1 fruit fly cellular context compared by ENCODE assay signal in genomic region chrX:2468576-2468975, dm6.
A peak's percentile ranks its signal among the peaks of the same experiment; 100 is the strongest.
TF ChIP-seq lines count a peak whose summit lies in the region.

No protein-coding gene starts in this region.

TF ChIP-seq in whole organism, embryonic, 481 proteins besides CTCF, POLR2A, EP300 and RAD21 (continued from another document and continues in another):
- TF ChIP-seq CHES-1-like (GFP tag; optimal IDR thresholded peaks at IDR 0.05; lab: Kevin White, UChicago) (peak; percentile 56), CG4282 (GFP tag; optimal IDR thresholded peaks at IDR 0.05; lab: Kevin White, UChicago) (no peak), hkb (optimal IDR thresholded peaks at IDR 0.05; lab: Kevin White, UChicago) (no peak), hkb (GFP tag; IDR thresholded peaks at IDR 0.05; lab: Robert Waterston, UW) (peak; percentile 80), slp2 (GFP tag; optimal IDR thresholded peaks at IDR 0.05; lab: Kevin White, UChicago) (peak; percentile 63), Hsf (GFP tag; optimal IDR thresholded peaks at IDR 0.05; lab: Kevin White, UChicago) (peak; percentile 80), CG15073 (GFP tag; optimal IDR thresholded peaks at IDR 0.05; lab: Kevin White, UChicago) (peak; percentile 18), oc (tag; optimal IDR thresholded peaks at IDR 0.05; lab: Kevin White, UChicago) (peak; percentile 74), usp (GFP tag; optimal IDR thresholded peaks at IDR 0.05; lab: Kevin White, UChicago) (no peak), CG10147 (GFP tag; optimal IDR thresholded peaks at IDR 0.05; lab: Kevin White, UChicago) (no peak), CG3407 (GFP tag; optimal IDR thresholded peaks at IDR 0.05; lab: Kevin White, UChicago) (peak; percentile 58), NK7.1 (GFP tag; optimal IDR thresholded peaks at IDR 0.05; lab: Kevin White, UChicago) (peak; percentile 48), CG31365 (tag; optimal IDR thresholded peaks at IDR 0.05; lab: Kevin White, UChicago) (no peak), CG4404 (GFP tag; IDR thresholded peaks at IDR 0.05; lab: Robert Waterston, UW) (peak; percentile 91), CG8359 (GFP tag; optimal IDR thresholded peaks at IDR 0.05; lab: Kevin White, UChicago; ENCODE audit: borderline replicate concordance) (peak; percentile 53), Med (GFP tag; lab: Kevin White, UChicago) (peak; percentile 92), CG11560 (tag; IDR thresholded peaks at IDR 0.05; lab: Robert Waterston, UW) (peak; percentile 29; the same call in 1 of the 3 replicates), tup (GFP tag; optimal IDR thresholded peaks at IDR 0.05; lab: Kevin White, UChicago) (peak; percentile 7), emc (GFP tag; optimal IDR thresholded peaks at IDR 0.05; lab: Kevin White, UChicago) (no peak), Dip2 (GFP tag; IDR thresholded peaks at IDR 0.05; lab: Robert Waterston, UW) (no peak), H2.0 (GFP tag; IDR thresholded peaks at IDR 0.05; lab: Robert Waterston, UW) (peak; percentile 76), HLH54F (GFP tag; optimal IDR thresholded peaks at IDR 0.05; lab: Kevin White, UChicago) (peak; percentile 37), CG31441 (GFP tag; IDR thresholded peaks at IDR 0.05; lab: Robert Waterston, UW) (peak; percentile 80), CG17568 (GFP tag; optimal IDR thresholded peaks at IDR 0.05; lab: Kevin White, UChicago) (no peak), Sin3A (optimal IDR thresholded peaks at IDR 0.05; lab: Kevin White, UChicago) (no peak), CG11723 (GFP tag; optimal IDR thresholded peaks at IDR 0.05; lab: Kevin White, UChicago) (peak; percentile 51), CG43689 (GFP tag; IDR thresholded peaks at IDR 0.05; lab: Robert Waterston, UW) (0 out of 2 replicates have a peak, but pooled peaks have one; percentile 27), CG12299 (tag; optimal IDR thresholded peaks at IDR 0.05; lab: Kevin White, UChicago) (peak; percentile 27), CG15479 (GFP tag; optimal IDR thresholded peaks at IDR 0.05; lab: Kevin White, UChicago) (no peak), Aef1 (GFP tag; IDR thresholded peaks at IDR 0.05; lab: Robert Waterston, UW) (peak; percentile 58; the same call in 2 of the 3 replicates), CG4854 (GFP tag; optimal IDR thresholded peaks at IDR 0.05; lab: Kevin White, UChicago) (peak; percentile 4), CG12155 (GFP tag; optimal IDR thresholded peaks at IDR 0.05; lab: Kevin White, UChicago) (peak; percentile 61), ab (GFP tag; optimal IDR thresholded peaks at IDR 0.05; lab: Kevin White, UChicago) (no peak), fu2 (GFP tag; optimal IDR thresholded peaks at IDR 0.05; lab: Kevin White, UChicago) (no peak), lab (GFP tag; optimal IDR thresholded peaks at IDR 0.05; lab: Kevin White, UChicago) (peak; percentile 53), CG4360 (GFP tag; IDR thresholded peaks at IDR 0.05; lab: Robert Waterston, UW) (no peak), Max (GFP tag; optimal IDR thresholded peaks at IDR 0.05; lab: Kevin White, UChicago) (peak; percentile 31), Mad (GFP tag; optimal IDR thresholded peaks at IDR 0.05; lab: Kevin White, UChicago) (peak; percentile 67), az2 (GFP tag; optimal IDR thresholded peaks at IDR 0.05; lab: Kevin White, UChicago) (peak; percentile 80), CG15514 (GFP tag; optimal IDR thresholded peaks at IDR 0.05; lab: Kevin White, UChicago) (no peak), CG6689 (GFP tag; IDR thresholded peaks at IDR 0.05; lab: Robert Waterston, UW) (peak; percentile 83), CG7745 (tag; optimal IDR thresholded peaks at IDR 0.05; lab: Kevin White, UChicago) (peak; percentile 1), CG9437 (GFP tag; optimal IDR thresholded peaks at IDR 0.05; lab: Kevin White, UChicago) (peak; percentile 4), CG13894 (tag; optimal IDR thresholded peaks at IDR 0.05; lab: Kevin White, UChicago) (no peak), stwl (tag; optimal IDR thresholded peaks at IDR 0.05; lab: Kevin White, UChicago) (peak; percentile 36), CG30403 (GFP tag; optimal IDR thresholded peaks at IDR 0.05; lab: Kevin White, UChicago) (peak; percentile 65), MBD-R2 (GFP tag; IDR thresholded peaks at IDR 0.05; lab: Robert Waterston, UW) (no peak), CG14441 (GFP tag; IDR thresholded peaks at IDR 0.05; lab: Robert Waterston, UW) (peak; percentile 60), CG12659 (GFP tag; optimal IDR thresholded peaks at IDR 0.05; lab: Kevin White, UChicago) (peak; percentile 36), NC2α (GFP tag; optimal IDR thresholded peaks at IDR 0.05; lab: Kevin White, UChicago) (peak; percentile 64), Bdp1 (GFP tag; optimal IDR thresholded peaks at IDR 0.05; lab: Kevin White, UChicago) (peak; percentile 39), slou (GFP tag; optimal IDR thresholded peaks at IDR 0.05; lab: Kevin White, UChicago) (no peak), slbo (GFP tag; IDR thresholded peaks at IDR 0.05; lab: Robert Waterston, UW) (peak; percentile 48; the same call in 1 of the 2 replicates), NfI (GFP tag; optimal IDR thresholded peaks at IDR 0.05; lab: Kevin White, UChicago) (peak; percentile 56), grau (tag; optimal IDR thresholded peaks at IDR 0.05; lab: Kevin White, UChicago) (peak; percentile 94), chm (GFP tag; IDR thresholded peaks at IDR 0.05; lab: Robert Waterston, UW) (peak; percentile 76), maf-S (GFP tag; optimal IDR thresholded peaks at IDR 0.05; lab: Kevin White, UChicago) (no peak), esg (GFP tag; conservative IDR thresholded peaks at IDR 0.05; lab: Robert Waterston, UW) (peak; percentile 67), Meics (GFP tag; optimal IDR thresholded peaks at IDR 0.05; lab: Kevin White, UChicago) (peak; percentile 21), run (tag; optimal IDR thresholded peaks at IDR 0.05; lab: Kevin White, UChicago) (no peak), Scr (GFP tag; IDR thresholded peaks at IDR 0.05; lab: Robert Waterston, UW; ENCODE audit: partially characterized antibody) (no peak), wek (GFP tag; optimal IDR thresholded peaks at IDR 0.05; lab: Kevin White, UChicago) (peak; percentile 20), CG11398 (GFP tag; optimal IDR thresholded peaks at IDR 0.05; lab: Kevin White, UChicago) (peak; percentile 66), CG8924 (tag; optimal IDR thresholded peaks at IDR 0.05; lab: Kevin White, UChicago) (peak; percentile 70), CG34422 (GFP tag; IDR thresholded peaks at IDR 0.05; lab: Robert Waterston, UW) (peak; percentile 82; the same call in 2 of the 3 replicates), CG1602 (GFP tag; optimal IDR thresholded peaks at IDR 0.05; lab: Kevin White, UChicago) (peak; percentile 67), chn (GFP tag; optimal IDR thresholded peaks at IDR 0.05; lab: Kevin White, UChicago) (peak; percentile 77), onecut (GFP tag; IDR thresholded peaks at IDR 0.05; lab: Robert Waterston, UW) (peak; percentile 73), ac (GFP tag; optimal IDR thresholded peaks at IDR 0.05; lab: Kevin White, UChicago) (peak; percentile 75), C15 (GFP tag; IDR thresholded peaks at IDR 0.05; lab: Robert Waterston, UW) (no peak), CG15011 (GFP tag; optimal IDR thresholded peaks at IDR 0.05; lab: Kevin White, UChicago) (peak; percentile 29), Ravus (GFP tag; IDR thresholded peaks at IDR 0.05; lab: Robert Waterston, UW) (no peak; the same call in 1 of the 2 replicates), Optix (GFP tag; IDR thresholded peaks at IDR 0.05; lab: Robert Waterston, UW) (peak; percentile 72; the same call in 2 of the 3 replicates), Camta (GFP tag; optimal IDR thresholded peaks at IDR 0.05; lab: Kevin White, UChicago) (peak; percentile 43), CG8290 (GFP tag; optimal IDR thresholded peaks at IDR 0.05; lab: Kevin White, UChicago) (peak; percentile 53), CG8290 (tag; optimal IDR thresholded peaks at IDR 0.05; lab: Kevin White, UChicago) (peak in 1 of 2 experiments; percentile 57), CG4707 (GFP tag; optimal IDR thresholded peaks at IDR 0.05; lab: Kevin White, UChicago) (peak; percentile 62), en (GFP tag; optimal IDR thresholded peaks at IDR 0.05; lab: Kevin White, UChicago) (peak; percentile 57), otp (GFP tag; IDR thresholded peaks at IDR 0.05; lab: Robert Waterston, UW) (peak; percentile 83), CG15601 (tag; optimal IDR thresholded peaks at IDR 0.05; lab: Kevin White, UChicago) (peak; percentile 74), CG12942 (GFP tag; optimal IDR thresholded peaks at IDR 0.05; lab: Kevin White, UChicago) (peak; percentile 58), CG16779 (GFP tag; IDR thresholded peaks at IDR 0.05; lab: Robert Waterston, UW) (no peak), Pdp1 (GFP tag; optimal IDR thresholded peaks at IDR 0.05; lab: Kevin White, UChicago) (peak; percentile 73 to 92), CG13424 (tag; optimal IDR thresholded peaks at IDR 0.05; lab: Kevin White, UChicago) (peak; percentile 72), Gsc (GFP tag; IDR thresholded peaks at IDR 0.05; lab: Robert Waterston, UW) (peak; percentile 64), NFAT (GFP tag; IDR thresholded peaks at IDR 0.05; lab: Robert Waterston, UW) (0 out of 2 replicates have a peak, but pooled peaks have one; percentile 25), tap (tag; optimal IDR thresholded peaks at IDR 0.05; lab: Kevin White, UChicago) (peak; percentile 39), CG5180 (GFP tag; optimal IDR thresholded peaks at IDR 0.05; lab: Kevin White, UChicago) (peak; percentile 46), bab2 (GFP tag; optimal IDR thresholded peaks at IDR 0.05; lab: Kevin White, UChicago) (peak; percentile 75), tgo (GFP tag; IDR thresholded peaks at IDR 0.05; lab: Robert Waterston, UW) (peak; percentile 61), CG11696 (GFP tag; IDR thresholded peaks at IDR 0.05; lab: Robert Waterston, UW) (no peak), CG12744 (GFP tag; optimal IDR thresholded peaks at IDR 0.05; lab: Kevin White, UChicago) (peak; percentile 32), CG2712 (tag; optimal IDR thresholded peaks at IDR 0.05; lab: Kevin White, UChicago) (peak; percentile 83), pfk (GFP tag; optimal IDR thresholded peaks at IDR 0.05; lab: Kevin White, UChicago) (no peak), CG32772 (GFP tag; IDR thresholded peaks at IDR 0.05; lab: Robert Waterston, UW) (peak; percentile 82), phol (tag; optimal IDR thresholded peaks at IDR 0.05; lab: Kevin White, UChicago) (peak; percentile 77), Ssrp (tag; optimal IDR thresholded peaks at IDR 0.05; lab: Kevin White, UChicago) (peak; percentile 75), CoRest (tag; optimal IDR thresholded peaks at IDR 0.05; lab: Kevin White, UChicago) (peak; percentile 72), kni (GFP tag; optimal IDR thresholded peaks at IDR 0.05; lab: Kevin White, UChicago) (peak; percentile 30), klu (GFP tag; IDR thresholded peaks at IDR 0.05; lab: Robert Waterston, UW) (no peak), Oaz (GFP tag; IDR thresholded peaks at IDR 0.05; lab: Robert Waterston, UW) (no peak), sens-2 (GFP tag; IDR thresholded peaks at IDR 0.05; lab: Robert Waterston, UW) (peak; percentile 69), CG32532 (GFP tag; IDR thresholded peaks at IDR 0.05; lab: Robert Waterston, UW) (0 out of 2 replicates have a peak, but pooled peaks have one; percentile 40), her (GFP tag; optimal IDR thresholded peaks at IDR 0.05; lab: Kevin White, UChicago) (peak; percentile 5), CG11093 (GFP tag; IDR thresholded peaks at IDR 0.05; lab: Robert Waterston, UW) (peak; percentile 79; the same call in 2 of the 3 replicates), CG12391 (tag; optimal IDR thresholded peaks at IDR 0.05; lab: Kevin White, UChicago) (peak; percentile 69), ci (GFP tag; IDR thresholded peaks at IDR 0.05; lab: Robert Waterston, UW) (peak; percentile 90), Rfx (GFP tag; IDR thresholded peaks at IDR 0.05; lab: Robert Waterston, UW) (peak; percentile 44), ash1 (GFP tag; optimal IDR thresholded peaks at IDR 0.05; lab: Kevin White, UChicago) (no peak), D (optimal IDR thresholded peaks at IDR 0.05; lab: Kevin White, UChicago) (no peak), D (GFP tag; optimal IDR thresholded peaks at IDR 0.05; lab: Kevin White, UChicago) (peak; percentile 68), zen (tag; optimal IDR thresholded peaks at IDR 0.05; lab: Kevin White, UChicago) (peak; percentile 81), twi (tag; optimal IDR thresholded peaks at IDR 0.05; lab: Kevin White, UChicago) (peak; percentile 54), CG17802 (tag; optimal IDR thresholded peaks at IDR 0.05; lab: Kevin White, UChicago) (peak; percentile 28), fd102C (GFP tag; optimal IDR thresholded peaks at IDR 0.05; lab: Kevin White, UChicago) (peak; percentile 18), Doc3 (GFP tag; IDR thresholded peaks at IDR 0.05; lab: Robert Waterston, UW; ENCODE audit: partially characterized antibody) (no peak), CG30431 (GFP tag; optimal IDR thresholded peaks at IDR 0.05; lab: Kevin White, UChicago) (peak; percentile 69), cad (GFP tag; optimal IDR thresholded peaks at IDR 0.05; lab: Kevin White, UChicago) (no peak), CG10267 (tag; optimal IDR thresholded peaks at IDR 0.05; lab: Kevin White, UChicago) (peak; percentile 68), wdn (GFP tag; IDR thresholded peaks at IDR 0.05; lab: Robert Waterston, UW) (no peak), CG16815 (GFP tag; optimal IDR thresholded peaks at IDR 0.05; lab: Kevin White, UChicago) (peak; percentile 71), Six4 (GFP tag; optimal IDR thresholded peaks at IDR 0.05; lab: Kevin White, UChicago) (peak; percentile 73), CG13624 (GFP tag; optimal IDR thresholded peaks at IDR 0.05; lab: Kevin White, UChicago) (peak; percentile 27), CG3838 (GFP tag; optimal IDR thresholded peaks at IDR 0.05; lab: Kevin White, UChicago) (peak; percentile 29), grn (GFP tag; optimal IDR thresholded peaks at IDR 0.05; lab: Kevin White, UChicago) (no peak), Deaf1 (tag; optimal IDR thresholded peaks at IDR 0.05; lab: Kevin White, UChicago) (no peak), dm (GFP tag; optimal IDR thresholded peaks at IDR 0.05; lab: Kevin White, UChicago) (peak; percentile 51), Lhr (GFP tag; optimal IDR thresholded peaks at IDR 0.05; lab: Kevin White, UChicago) (peak; percentile 28), E2f2 (GFP tag; IDR thresholded peaks at IDR 0.05; lab: Robert Waterston, UW) (peak; percentile 37; the same call in 1 of the 2 replicates), sd (tag; optimal IDR thresholded peaks at IDR 0.05; lab: Kevin White, UChicago) (peak; percentile 18), shn (GFP tag; optimal IDR thresholded peaks at IDR 0.05; lab: Kevin White, UChicago) (no peak), CG2116 (GFP tag; optimal IDR thresholded peaks at IDR 0.05; lab: Kevin White, UChicago) (no peak), ase (GFP tag; IDR thresholded peaks at IDR 0.05; lab: Robert Waterston, UW) (peak; percentile 65; the same call in 2 of the 3 replicates)
